Worm (Caenorhabditis elegans) whole organism, L4 larva: ENCODE data around the gene lias-1.

Experiments used
- D1046.2 ChIP-seq: fragments of 200-800 bp; sonication (Bioruptor generic); IDR thresholded peaks from 2 replicates; pipeline ENCODE4 v1.3.6; 2022; ENCODE audit warnings: missing genetic modification characterization, missing compliant biosample characterization
- F10B5.3 ChIP-seq: sonication (generic microtip); optimal IDR thresholded peaks from 2 replicates; lab custom pipeline; 2016; ENCODE audit warnings: mild to moderate bottlenecking, missing genetic modification characterization, missing compliant biosample characterization
- F44E2.7 ChIP-seq: fragments of 200-800 bp; sonication (Bioruptor generic); IDR thresholded peaks from 2 replicates; pipeline ENCODE4 v2.1.2; 2022; ENCODE audit warnings: missing genetic modification characterization, missing compliant biosample characterization
- T26A8.4 ChIP-seq: fragments of 200-800 bp; sonication (Bioruptor generic); IDR thresholded peaks from 2 replicates; pipeline ENCODE4 v1.3.6; 2022; ENCODE audit warnings: missing genetic modification characterization, missing compliant biosample characterization
- Y105C5A.15 ChIP-seq: fragments of 200-800 bp; sonication (Bioruptor generic); IDR thresholded peaks from 2 replicates; pipeline ENCODE4 v1.3.6; 2022; ENCODE audit warnings: missing genetic modification characterization, missing compliant biosample characterization
- Y48G9A.11 ChIP-seq: fragments of 200-800 bp; sonication (Bioruptor generic); IDR thresholded peaks from 2 replicates; pipeline ENCODE4 v1.3.6; 2022; ENCODE audit warnings: missing genetic modification reagents, missing genetic modification characterization, missing compliant biosample characterization
- ZK337.2 ChIP-seq: fragments of 200-800 bp; sonication (Bioruptor generic); IDR thresholded peaks from 2 replicates; pipeline ENCODE4 v1.3.6; 2022; ENCODE audit warnings: missing genetic modification reagents, missing genetic modification characterization, missing compliant biosample characterization
- ZK546.5 ChIP-seq, 2 experiments: sonication (generic microtip); optimal IDR thresholded peaks; 2 replicates each; lab custom pipeline; 2017; ENCODE audit warnings: missing biosample characterization in 2 of 2, missing genetic modification characterization in 2 of 2
- arid-1 ChIP-seq: fragments of 200-800 bp; sonication (Bioruptor generic); conservative IDR thresholded peaks from 2 replicates; pipeline ENCODE4 v1.3.6; 2022; ENCODE audit warnings: missing genetic modification reagents, missing genetic modification characterization, missing compliant biosample characterization
- ceh-20 ChIP-seq: fragments of 200-800 bp; sonication (Bioruptor generic); IDR thresholded peaks from 2 replicates; pipeline ENCODE4 v1.3.6; 2022; ENCODE audit warnings: missing genetic modification reagents, missing genetic modification characterization, missing compliant biosample characterization
- ceh-28 ChIP-seq: fragments of 150-350 bp; optimal IDR thresholded peaks from 2 replicates; lab custom pipeline; 2014; ENCODE audit warnings: missing biosample characterization, missing genetic modification reagents, missing genetic modification characterization
- ceh-32 ChIP-seq: sonication (generic microtip); optimal IDR thresholded peaks from 2 replicates; lab custom pipeline; 2016; ENCODE audit warnings: mild to moderate bottlenecking, missing genetic modification characterization, missing compliant biosample characterization; ENCODE audit not compliant: poor library complexity
- ceh-62 ChIP-seq: sonication (generic microtip); optimal IDR thresholded peaks from 2 replicates; lab custom pipeline; 2017; ENCODE audit warnings: missing biosample characterization, missing genetic modification characterization
- ceh-82 ChIP-seq: sonication (generic microtip); optimal IDR thresholded peaks from 2 replicates; lab custom pipeline; 2017; ENCODE audit warnings: missing biosample characterization, missing genetic modification characterization
- ces-1 ChIP-seq: fragments of 150-350 bp; sonication (generic microtip); optimal IDR thresholded peaks from 4 replicates; lab custom pipeline; 2014; ENCODE audit warnings: missing biosample characterization, missing genetic modification reagents, missing genetic modification characterization
- cey-2 ChIP-seq: sonication (generic microtip); optimal IDR thresholded peaks from 3 replicates; lab custom pipeline; 2017; ENCODE audit warnings: missing genetic modification characterization, mild to moderate bottlenecking, missing compliant biosample characterization, antibody characterized with exemption, borderline replicate concordance; ENCODE audit not compliant: insufficient read depth
- ctbp-1 ChIP-seq: fragments of 200-800 bp; sonication (Bioruptor generic); IDR thresholded peaks from 2 replicates; pipeline ENCODE4 v1.3.6; 2022; ENCODE audit warnings: missing genetic modification reagents, missing genetic modification characterization, missing compliant biosample characterization
- daf-19 ChIP-seq: fragments of 200-800 bp; sonication (Bioruptor generic); conservative IDR thresholded peaks from 2 replicates; pipeline ENCODE4 v1.3.6; 2022; ENCODE audit warnings: missing genetic modification characterization, missing compliant biosample characterization
- dmd-6 ChIP-seq: fragments of 200-800 bp; sonication (Bioruptor generic); IDR thresholded peaks from 2 replicates; pipeline ENCODE4 v1.3.6; 2022; ENCODE audit warnings: missing genetic modification reagents, missing genetic modification characterization, missing compliant biosample characterization
- duxl-1 ChIP-seq: sonication (generic microtip); optimal IDR thresholded peaks from 2 replicates; lab custom pipeline; 2016; ENCODE audit warnings: mild to moderate bottlenecking, missing genetic modification characterization, moderate library complexity, missing compliant biosample characterization; ENCODE audit not compliant: poor library complexity
- egl-27 ChIP-seq: sonication (generic microtip); optimal IDR thresholded peaks from 3 replicates; lab custom pipeline; 2017; ENCODE audit warnings: missing biosample characterization, missing genetic modification reagents, missing genetic modification characterization
- fos-1 ChIP-seq: fragments of 150-350 bp; optimal IDR thresholded peaks from 2 replicates; lab custom pipeline; 2014; ENCODE audit warnings: missing biosample characterization, missing genetic modification characterization
- gei-8 ChIP-seq: fragments of 200-800 bp; sonication (Bioruptor generic); optimal IDR thresholded peaks from 2 replicates; lab custom pipeline; 2018; ENCODE audit warnings: mild to moderate bottlenecking, missing genetic modification characterization, missing compliant biosample characterization
- hlh-11 ChIP-seq: fragments of 200-800 bp; sonication (Bioruptor generic); optimal IDR thresholded peaks from 2 replicates; lab custom pipeline; 2018; ENCODE audit warnings: mild to moderate bottlenecking, missing genetic modification characterization, missing compliant biosample characterization
- hmg-1.1 ChIP-seq: fragments of 200-800 bp; sonication (Bioruptor generic); IDR thresholded peaks from 2 replicates; pipeline ENCODE4 v1.3.6; 2022; ENCODE audit warnings: missing genetic modification reagents, missing genetic modification characterization, missing compliant biosample characterization
- lim-7 ChIP-seq: fragments of 200-800 bp; sonication (Bioruptor generic); IDR thresholded peaks from 2 replicates; pipeline ENCODE4 v1.3.6; 2022; ENCODE audit warnings: missing genetic modification characterization, missing compliant biosample characterization
- lin-29 ChIP-seq: fragments of 200-800 bp; sonication (Bioruptor generic); IDR thresholded peaks from 2 replicates; pipeline ENCODE4 v1.3.6; 2022; ENCODE audit warnings: missing genetic modification reagents, missing genetic modification characterization, missing compliant biosample characterization
- lir-3 ChIP-seq: sonication (generic microtip); optimal IDR thresholded peaks from 2 replicates; lab custom pipeline; 2016; ENCODE audit warnings: mild to moderate bottlenecking, missing genetic modification characterization, missing compliant biosample characterization
- madf-9 ChIP-seq: fragments of 200-800 bp; sonication (Bioruptor generic); conservative IDR thresholded peaks from 2 replicates; pipeline ENCODE4 v1.3.6; 2022; ENCODE audit warnings: missing genetic modification reagents, missing genetic modification characterization, missing compliant biosample characterization
- mdt-29 ChIP-seq: fragments of 200-800 bp; sonication (Bioruptor generic); IDR thresholded peaks from 2 replicates; pipeline ENCODE4 v1.3.6; 2022; ENCODE audit warnings: missing genetic modification reagents, missing genetic modification characterization, missing compliant biosample characterization
- mep-1 ChIP-seq: fragments of 150-350 bp; sonication (generic microtip); optimal IDR thresholded peaks from 3 replicates; lab custom pipeline; 2014; ENCODE audit warnings: missing biosample characterization, missing genetic modification characterization
- mxl-2 ChIP-seq: fragments of 200-800 bp; sonication (Bioruptor generic); conservative IDR thresholded peaks from 2 replicates; pipeline ENCODE4 v1.3.6; 2022; ENCODE audit warnings: missing genetic modification reagents, missing genetic modification characterization, missing compliant biosample characterization
- nhr-111 ChIP-seq: fragments of 200-800 bp; sonication (Bioruptor generic); optimal IDR thresholded peaks from 2 replicates; lab custom pipeline; 2018; ENCODE audit warnings: mild to moderate bottlenecking, missing genetic modification characterization, missing compliant biosample characterization
- nhr-237 ChIP-seq: sonication (generic microtip); optimal IDR thresholded peaks from 2 replicates; lab custom pipeline; 2017; ENCODE audit warnings: missing biosample characterization, missing genetic modification characterization
- nhr-25 ChIP-seq: sonication (generic microtip); optimal IDR thresholded peaks from 2 replicates; lab custom pipeline; 2017; ENCODE audit warnings: missing genetic modification characterization, mild to moderate bottlenecking, missing compliant biosample characterization, antibody characterized with exemption, moderate library complexity, borderline replicate concordance; ENCODE audit not compliant: insufficient read depth
- nhr-41 ChIP-seq: fragments of 200-800 bp; sonication (Bioruptor generic); IDR thresholded peaks from 2 replicates; pipeline ENCODE4 v1.3.6; 2022; ENCODE audit warnings: missing genetic modification reagents, missing genetic modification characterization, missing compliant biosample characterization
- nhr-77 ChIP-seq: fragments of 150-350 bp; optimal IDR thresholded peaks from 2 replicates; lab custom pipeline; 2014; ENCODE audit warnings: missing biosample characterization, missing genetic modification characterization
- pqm-1 ChIP-seq: sonication (generic microtip); optimal IDR thresholded peaks from 2 replicates; lab custom pipeline; 2017; ENCODE audit warnings: missing biosample characterization, missing genetic modification characterization
- saeg-2 ChIP-seq: fragments of 200-800 bp; sonication (Bioruptor generic); IDR thresholded peaks from 2 replicates; pipeline ENCODE4 v1.3.6; 2022; ENCODE audit warnings: missing genetic modification reagents, missing genetic modification characterization, missing compliant biosample characterization
- sdz-12 ChIP-seq: fragments of 200-800 bp; sonication (Bioruptor generic); optimal IDR thresholded peaks from 2 replicates; lab custom pipeline; 2018; ENCODE audit warnings: mild to moderate bottlenecking, missing genetic modification characterization, missing compliant biosample characterization
- set-16 ChIP-seq: fragments of 200-800 bp; sonication (Bioruptor generic); IDR thresholded peaks from 2 replicates; pipeline ENCODE4 v1.3.6; 2022; ENCODE audit warnings: missing genetic modification reagents, missing genetic modification characterization, missing compliant biosample characterization
- snpc-1.2 ChIP-seq: fragments of 200-800 bp; sonication (Bioruptor generic); IDR thresholded peaks from 2 replicates; pipeline ENCODE4 v1.3.6; 2022; ENCODE audit warnings: missing genetic modification reagents, missing genetic modification characterization, missing compliant biosample characterization
- spr-1 ChIP-seq: sonication (generic microtip); optimal IDR thresholded peaks from 2 replicates; lab custom pipeline; 2016; ENCODE audit warnings: mild to moderate bottlenecking, missing genetic modification characterization, missing compliant biosample characterization
- tag-97 ChIP-seq: fragments of 200-800 bp; sonication (Bioruptor generic); IDR thresholded peaks from 2 replicates; pipeline ENCODE4 v1.3.6; 2022; ENCODE audit warnings: missing genetic modification characterization, missing compliant biosample characterization
- tra-1 ChIP-seq: fragments of 200-800 bp; sonication (Bioruptor generic); IDR thresholded peaks from 2 replicates; pipeline ENCODE4 v1.3.6; 2022; ENCODE audit warnings: missing genetic modification reagents, missing genetic modification characterization, missing compliant biosample characterization
- unc-130 ChIP-seq: sonication (generic microtip); optimal IDR thresholded peaks from 2 replicates; lab custom pipeline; 2016; ENCODE audit warnings: missing genetic modification reagents, missing genetic modification characterization, missing compliant biosample characterization
- unc-39 ChIP-seq: sonication (generic microtip); optimal IDR thresholded peaks from 2 replicates; lab custom pipeline; 2017; ENCODE audit warnings: missing biosample characterization, missing genetic modification characterization
- vab-7 ChIP-seq: fragments of 200-800 bp; sonication (Bioruptor generic); IDR thresholded peaks from 2 replicates; pipeline ENCODE4 v1.3.6; 2022; ENCODE audit warnings: missing genetic modification reagents, missing genetic modification characterization, missing compliant biosample characterization
- zfp-3 ChIP-seq: fragments of 200-800 bp; sonication (Bioruptor generic); conservative IDR thresholded peaks from 2 replicates; pipeline ENCODE4 v1.3.6; 2022; ENCODE audit warnings: missing genetic modification reagents, missing genetic modification characterization, missing compliant biosample characterization
- zip-11 ChIP-seq: fragments of 200-800 bp; sonication (Bioruptor generic); IDR thresholded peaks from 2 replicates; pipeline ENCODE4 v1.3.6; 2022; ENCODE audit warnings: missing genetic modification characterization, missing compliant biosample characterization
- zip-2 ChIP-seq: fragments of 150-350 bp; optimal IDR thresholded peaks from 2 replicates; lab custom pipeline; 2014; ENCODE audit warnings: missing biosample characterization, missing genetic modification characterization

The lias-1 gene

DNA sequence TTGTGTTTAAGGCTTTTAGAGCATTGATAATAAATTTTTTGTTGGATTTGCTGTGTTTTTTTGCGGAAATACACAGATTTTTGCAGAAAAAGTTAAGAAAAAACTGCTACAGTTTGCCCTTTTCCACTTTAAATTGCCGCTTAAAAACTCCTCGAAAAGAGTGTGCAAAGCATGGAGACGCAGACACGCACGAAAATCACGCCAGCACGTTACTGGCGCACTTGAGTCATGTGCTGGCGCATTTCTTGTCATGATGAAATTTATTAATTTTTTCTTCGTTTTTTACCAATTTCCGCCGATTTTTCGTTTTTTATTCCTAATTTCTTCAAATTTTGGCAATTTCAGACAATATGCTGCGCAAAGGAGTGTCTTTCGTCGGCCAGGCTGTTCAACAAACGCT is 44.8 kb downstream of the lias-1 start, which contains the start of gene C34C12.8 (continued):
- no peak for TF ChIP-seq zip-11 (GFP tag; lab: Robert Waterston, UW)
- TF ChIP-seq ceh-62 (tag; lab: Kevin White, UChicago): no peak
- TF ChIP-seq duxl-1: peak; percentile 93
- peak; percentile 93 for TF ChIP-seq zfp-3
- TF ChIP-seq fos-1: no peak
- TF ChIP-seq pqm-1 (tag; lab: Kevin White, UChicago): no peak
- TF ChIP-seq ZK546.5 (tag; optimal IDR thresholded peaks at IDR 0.05; lab: Kevin White, UChicago): peak in 1 of 2 experiments; percentile 42
- TF ChIP-seq ceh-32 (tag; lab: Kevin White, UChicago): no peak
- TF ChIP-seq ceh-82 (tag; lab: Kevin White, UChicago): no peak
- TF ChIP-seq nhr-111 (GFP tag; lab: Kevin White, UChicago): no peak
- no peak for TF ChIP-seq nhr-237 (tag; lab: Kevin White, UChicago)
- peak; percentile 86 for TF ChIP-seq F10B5.3 (tag; lab: Kevin White, UChicago)
- TF ChIP-seq nhr-41 (GFP tag; lab: Robert Waterston, UW): no peak
- TF ChIP-seq ZK337.2 (GFP tag; lab: Robert Waterston, UW): peak; percentile 67; the same call in 1 of the 2 replicates
- TF ChIP-seq cey-2 (tag; lab: Kevin White, UChicago): no peak
- peak; percentile 91 for TF ChIP-seq dmd-6
- TF ChIP-seq lim-7 (GFP tag; lab: Robert Waterston, UW): no peak
- TF ChIP-seq T26A8.4 (GFP tag; lab: Robert Waterston, UW): peak; percentile 95
- TF ChIP-seq mdt-29 (GFP tag; lab: Robert Waterston, UW): peak; percentile 92
- peak; percentile 88 for TF ChIP-seq saeg-2 (GFP tag; lab: Robert Waterston, UW)
- TF ChIP-seq daf-19: peak; percentile 72; the same call in 1 of the 2 replicates
- TF ChIP-seq mep-1 (tag; lab: Kevin White, UChicago): peak; percentile 94
- TF ChIP-seq spr-1 (tag; lab: Kevin White, UChicago): peak; percentile 81
- TF ChIP-seq F44E2.7 (GFP tag; lab: Robert Waterston, UW): no peak
- TF ChIP-seq tag-97: no peak
- TF ChIP-seq nhr-25: peak; percentile 75
- peak; percentile 91 for TF ChIP-seq lin-29 (GFP tag; lab: Robert Waterston, UW)
- peak; percentile 65 for TF ChIP-seq lir-3 (tag; lab: Kevin White, UChicago)
- peak; percentile 92 for TF ChIP-seq ceh-20 (GFP tag; lab: Robert Waterston, UW)
- TF ChIP-seq ces-1 (GFP tag; lab: Kevin White, UChicago): no peak
- no peak for TF ChIP-seq sdz-12 (GFP tag; lab: Kevin White, UChicago)
- TF ChIP-seq hmg-1.1 (GFP tag; lab: Robert Waterston, UW): peak; percentile 93
- TF ChIP-seq ctbp-1 (GFP tag; lab: Robert Waterston, UW): peak; percentile 88
- no peak for TF ChIP-seq set-16 (GFP tag; lab: Robert Waterston, UW)
- TF ChIP-seq snpc-1.2 (GFP tag; lab: Robert Waterston, UW): peak; percentile 64
- TF ChIP-seq mxl-2 (GFP tag; lab: Robert Waterston, UW): 0 out of 2 replicates have a peak, but pooled peaks have one; percentile 23
- TF ChIP-seq unc-130 (GFP tag; lab: Kevin White, UChicago): peak; percentile 29
- peak; percentile 74 for TF ChIP-seq zip-2 (tag; lab: Kevin White, UChicago)
- TF ChIP-seq unc-39: no peak
- TF ChIP-seq nhr-77 (tag; lab: Kevin White, UChicago): peak; percentile 84
- no peak for TF ChIP-seq egl-27 (tag; lab: Kevin White, UChicago)
- peak; percentile 90 for TF ChIP-seq hlh-11
- TF ChIP-seq ceh-28 (tag; lab: Kevin White, UChicago): no peak
- TF ChIP-seq Y48G9A.11 (GFP tag; lab: Robert Waterston, UW): peak; percentile 82
- peak; percentile 87 for TF ChIP-seq madf-9 (GFP tag; lab: Robert Waterston, UW)
- TF ChIP-seq vab-7: peak; percentile 45; the same call in 1 of the 2 replicates
- TF ChIP-seq tra-1 (GFP tag; lab: Robert Waterston, UW): peak; percentile 92
- TF ChIP-seq D1046.2 (GFP tag; lab: Robert Waterston, UW): peak; percentile 82; the same call in 1 of the 2 replicates
- peak; percentile 55 for TF ChIP-seq gei-8 (GFP tag; lab: Kevin White, UChicago)
- TF ChIP-seq Y105C5A.15 (GFP tag; lab: Robert Waterston, UW): no peak
- TF ChIP-seq arid-1: peak; percentile 88
